Worm (Caenorhabditis elegans) whole organism, L4/young adult: ENCODE data around the gene ttll-5.

Experiments used
- W03F9.2 ChIP-seq: fragments of 150-350 bp; optimal IDR thresholded peaks from 2 replicates; lab custom pipeline; 2014; ENCODE audit warnings: missing biosample characterization, missing genetic modification characterization
- dao-5 ChIP-seq: sonication (generic microtip); optimal IDR thresholded peaks from 2 replicates; lab custom pipeline; 2016; ENCODE audit warnings: missing genotype, missing genetic modification characterization, moderate library complexity, missing compliant biosample characterization
- him-1 ChIP-seq: sonication (generic microtip); optimal IDR thresholded peaks from 2 replicates; lab custom pipeline; 2016; ENCODE audit warnings: missing genotype, missing genetic modification reagents, missing genetic modification characterization, missing compliant biosample characterization

The ttll-5 gene

ce11 chrV:11535504-11536062 is 26.7 kb downstream of the ttll-5 start:
- TF ChIP-seq W03F9.2 (tag; lab: Kevin White, UChicago) = peak; percentile 40
- TF ChIP-seq him-1 (tag; lab: Kevin White, UChicago) = no peak

DNA sequence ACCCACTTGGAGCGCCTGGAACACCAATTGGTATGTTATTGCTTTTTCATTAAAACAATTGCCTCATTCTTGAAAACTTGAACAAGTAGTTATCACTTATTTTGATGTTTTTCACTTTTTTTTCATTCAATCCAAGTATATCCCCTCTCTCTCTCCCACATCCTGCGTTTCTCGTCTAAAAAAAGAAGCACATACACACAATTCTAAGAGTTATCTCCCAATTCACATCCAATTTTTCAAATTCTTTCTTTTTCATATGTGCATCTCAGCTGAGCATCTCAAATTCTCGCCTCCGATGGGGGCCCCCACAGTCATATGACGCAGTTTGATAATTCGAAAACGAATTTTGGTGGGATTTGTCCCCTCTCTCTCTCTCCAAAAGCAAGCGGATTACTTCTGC is 27.8 kb downstream of the ttll-5 start:
- TF ChIP-seq W03F9.2 (tag; lab: Kevin White, UChicago) (no peak), him-1 (tag; lab: Kevin White, UChicago) (no peak), dao-5 (no peak)

ce11 chrV:11539502-11539901 is 30.6 kb downstream of the ttll-5 start:
- TF ChIP-seq him-1 (tag; lab: Kevin White, UChicago) (no peak), W03F9.2 (tag; lab: Kevin White, UChicago) (no peak)

DNA sequence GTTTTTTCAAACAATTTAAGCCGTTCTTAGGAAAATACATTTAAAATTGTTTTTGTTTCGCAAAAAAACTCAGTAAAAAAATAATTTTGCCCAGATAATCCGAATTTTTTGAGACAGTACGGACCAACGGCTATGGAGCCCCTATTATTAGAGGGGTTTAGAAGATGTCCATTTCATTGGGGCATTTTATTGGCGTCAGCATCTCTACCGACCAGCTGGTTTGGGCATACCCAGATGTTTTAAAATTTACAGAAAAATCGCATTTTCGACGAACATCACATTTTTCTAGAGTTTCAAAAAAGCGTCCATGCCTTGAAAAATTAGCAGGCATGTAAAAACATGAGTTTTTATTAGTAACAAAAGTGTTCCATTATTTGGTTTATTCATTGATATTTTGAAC is 32.4 kb downstream of the ttll-5 start:
- TF ChIP-seq him-1 (tag; lab: Kevin White, UChicago) (no peak), dao-5 (no peak), W03F9.2 (tag; lab: Kevin White, UChicago) (no peak)

DNA sequence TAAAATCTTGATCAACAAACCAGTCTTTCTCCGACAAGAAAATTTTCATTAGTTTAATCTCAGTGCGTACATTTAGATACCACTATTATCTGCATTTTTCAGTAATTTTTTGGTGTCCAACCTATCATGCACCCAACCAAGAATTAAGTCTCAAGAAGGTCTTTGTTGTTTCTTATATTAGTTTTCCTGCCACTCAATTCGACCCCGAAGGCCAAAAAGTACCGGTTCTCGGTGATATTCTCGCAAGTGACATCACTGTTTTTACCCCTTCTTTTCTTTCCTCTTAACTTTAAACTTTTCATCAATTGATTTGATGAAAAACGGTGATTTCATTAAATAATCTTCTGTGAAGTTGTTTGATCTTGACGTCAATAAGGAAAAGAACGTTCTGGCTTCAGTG is 34.7 kb downstream of the ttll-5 start, which contains the start of gene F38B7.2:
Gene F38B7.2 (plus strand): TSS at position 400 of the 400 bp plus-strand sequence.
- no peak for TF ChIP-seq dao-5
- TF ChIP-seq him-1 (tag; lab: Kevin White, UChicago) = no peak
- TF ChIP-seq W03F9.2 (tag; lab: Kevin White, UChicago) = no peak

- TF ChIP-seq W03F9.2 (tag; lab: Kevin White, UChicago) (no peak), dao-5 (no peak), him-1 (tag; lab: Kevin White, UChicago) (no peak)
These were observed 36.4 kb downstream of the ttll-5 start, which contains the start of gene F38B7.10 for ce11 chrV:11545227-11545626. F38B7.10 (plus strand) TSS chrV:11545527.

DNA sequence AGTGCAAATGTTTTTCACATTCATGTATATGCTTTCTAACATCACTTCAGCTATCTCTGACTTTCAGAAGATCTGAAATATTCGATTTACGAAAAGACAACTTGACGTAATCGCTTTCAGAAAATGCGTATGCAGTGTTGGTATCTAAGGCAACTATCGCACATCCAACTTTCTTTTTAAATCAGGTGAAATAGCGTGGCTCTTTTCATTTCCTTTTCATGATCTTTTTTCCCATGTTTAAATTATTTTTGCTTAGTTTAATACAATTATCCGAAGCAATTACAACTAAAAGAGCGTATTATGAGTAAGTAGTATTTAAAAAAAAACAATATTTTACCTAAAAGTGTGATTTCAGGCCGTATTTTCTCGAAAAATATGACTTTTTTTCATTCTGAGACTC is 37.9 kb downstream of the ttll-5 start, which contains the start of gene F38B7.11:
Gene F38B7.11 (plus strand): TSS at position 301 of the 400 bp plus-strand sequence.
- no peak for TF ChIP-seq him-1 (tag; lab: Kevin White, UChicago)
- no peak for TF ChIP-seq W03F9.2 (tag; lab: Kevin White, UChicago)
- no peak for TF ChIP-seq dao-5

DNA sequence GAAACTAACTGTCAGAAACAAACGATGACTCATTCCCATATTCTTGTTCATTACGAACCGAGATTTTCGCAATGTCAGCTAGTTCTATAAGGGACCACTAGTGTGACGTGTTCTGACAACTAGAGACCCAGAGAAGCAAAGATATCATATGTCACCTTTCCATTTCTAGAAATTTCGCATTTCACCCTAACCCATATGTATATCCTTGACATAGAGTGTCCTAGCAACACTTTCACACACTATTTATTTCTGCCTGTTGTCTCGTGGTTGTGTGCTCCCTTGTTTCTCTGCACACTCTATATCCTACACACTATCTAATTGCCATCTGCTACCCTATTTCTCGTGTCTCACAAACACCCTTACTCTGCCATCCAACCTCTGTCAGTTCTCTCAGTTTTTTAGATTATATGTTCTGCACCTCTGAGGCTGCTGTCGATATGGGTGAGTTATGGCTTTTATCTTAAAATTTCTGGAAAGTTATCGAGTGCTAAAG is 40.1 kb downstream of the ttll-5 start, which contains the start of the genes F38B7.17 and F38B7.3:
Gene F38B7.17 (minus strand): TSS at position 51 of the 493 bp plus-strand sequence.
Gene F38B7.3 (plus strand): TSS at position 194 of the 493 bp plus-strand sequence.
- TF ChIP-seq him-1 (tag; lab: Kevin White, UChicago) (no peak), W03F9.2 (tag; lab: Kevin White, UChicago) (no peak), dao-5 (no peak)

DNA sequence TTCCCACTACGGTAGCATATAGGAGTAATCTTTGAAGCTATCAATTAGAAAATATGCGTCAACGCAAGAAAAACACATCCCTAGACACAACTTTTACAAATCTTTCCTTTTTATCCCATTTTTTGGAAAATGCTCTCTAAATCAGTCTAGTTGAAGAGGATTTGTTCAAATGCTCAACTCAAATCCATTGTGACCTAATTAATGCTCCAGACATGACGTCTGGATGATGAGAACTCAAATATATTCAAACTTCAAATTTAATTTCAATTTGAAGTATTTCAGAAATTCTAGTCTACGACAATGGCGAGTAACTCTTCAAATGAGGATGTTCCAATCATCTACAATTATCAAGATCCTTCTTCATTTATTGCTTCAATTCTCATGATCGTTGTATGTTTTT is 43.5 kb downstream of the ttll-5 start, which contains the start of gene srx-85:
Gene srx-85 (plus strand): TSS at position 301 of the 400 bp plus-strand sequence.
- TF ChIP-seq W03F9.2 (tag; lab: Kevin White, UChicago) = no peak
- TF ChIP-seq him-1 (tag; lab: Kevin White, UChicago) = no peak
- no peak for TF ChIP-seq dao-5

DNA sequence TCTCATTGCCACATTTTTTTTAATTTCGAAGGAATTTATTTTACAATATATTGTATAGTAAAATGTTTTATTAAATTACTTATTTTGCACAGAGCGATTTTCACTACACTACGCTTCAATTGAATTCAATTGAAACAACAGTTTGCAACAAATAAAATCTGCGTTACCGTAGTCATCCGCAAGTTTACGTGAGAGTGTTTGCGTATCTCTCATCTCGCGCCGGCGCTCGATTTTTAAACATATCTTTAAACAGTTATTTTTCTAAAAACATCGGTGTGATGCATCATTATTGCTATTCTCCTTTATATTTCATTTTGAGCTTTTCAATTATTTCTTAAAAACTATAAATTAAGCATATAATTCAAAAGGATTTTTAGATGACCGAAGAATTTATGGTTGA is 45.4 kb downstream of the ttll-5 start, which contains the start of gene duo-1:
Gene duo-1 (plus strand): TSS at position 371 of the 400 bp plus-strand sequence.
- no peak for TF ChIP-seq W03F9.2 (tag; lab: Kevin White, UChicago)
- no peak for TF ChIP-seq him-1 (tag; lab: Kevin White, UChicago)
- TF ChIP-seq dao-5 = no peak
